Fruit fly (Drosophila melanogaster): ENCODE measurements around the gene Indy.
A peak's percentile ranks its signal among the peaks of the same experiment; 100 is the strongest.

- TF ChIP-seq ovo (GFP tag; optimal IDR thresholded peaks at IDR 0.05) (no peak), kay (GFP tag; ENCODE audit: borderline replicate concordance) (peak; percentile 35), tj (GFP tag; optimal IDR thresholded peaks at IDR 0.05) (no peak)
These were observed 28.7 kb downstream of the Indy start for dm6 chr3L:18817264-18817894.
